Worm (Caenorhabditis elegans) whole organism, mixed stage, embryonic: Measurements from ENCODE around the gene F21C10.6.

ENCODE experiments used
- M03D4.4 ChIP-seq: sonication (generic microtip); optimal IDR thresholded peaks from 2 replicates; lab custom pipeline; 2017; ENCODE audit warnings: mild to moderate bottlenecking, missing genetic modification characterization, missing compliant biosample characterization
- bed-3 ChIP-seq: fragments of 200-800 bp; sonication (Bioruptor generic); optimal IDR thresholded peaks from 3 replicates; lab custom pipeline; 2018; ENCODE audit warnings: mild to moderate bottlenecking, missing genetic modification characterization, moderate library complexity, missing compliant biosample characterization
- blmp-1 ChIP-seq: fragments of 150-350 bp; optimal IDR thresholded peaks from 2 replicates; lab custom pipeline; 2014; ENCODE audit warnings: missing biosample characterization, missing genetic modification characterization
- ceh-39 ChIP-seq: fragments of 150-350 bp; optimal IDR thresholded peaks from 2 replicates; lab custom pipeline; 2014; ENCODE audit warnings: missing biosample characterization, missing genetic modification characterization
- ceh-43 ChIP-seq: fragments of 200-800 bp; sonication (Bioruptor generic); optimal IDR thresholded peaks from 2 replicates; lab custom pipeline; 2018; ENCODE audit warnings: mild to moderate bottlenecking, missing genetic modification characterization, moderate library complexity, missing compliant biosample characterization
- ceh-83 ChIP-seq: fragments of 200-800 bp; sonication (Bioruptor generic); optimal IDR thresholded peaks from 2 replicates; lab custom pipeline; 2018; ENCODE audit warnings: mild to moderate bottlenecking, missing genetic modification characterization, missing compliant biosample characterization
- ces-1 ChIP-seq: fragments of 150-350 bp; optimal IDR thresholded peaks from 2 replicates; lab custom pipeline; 2014; ENCODE audit warnings: missing biosample characterization, missing genetic modification reagents, missing genetic modification characterization
- cnd-1 ChIP-seq: fragments of 200-800 bp; sonication (Bioruptor generic); optimal IDR thresholded peaks from 2 replicates; lab custom pipeline; 2018; ENCODE audit warnings: mild to moderate bottlenecking, missing genetic modification characterization, missing compliant biosample characterization
- drap-1 ChIP-seq: fragments of 200-800 bp; sonication (Bioruptor generic); optimal IDR thresholded peaks from 3 replicates; lab custom pipeline; 2018; ENCODE audit warnings: mild to moderate bottlenecking, missing genetic modification characterization, missing compliant biosample characterization
- elt-1 ChIP-seq: sonication (generic microtip); optimal IDR thresholded peaks from 2 replicates; lab custom pipeline; 2017; ENCODE audit warnings: missing genetic modification characterization, mild to moderate bottlenecking, missing compliant biosample characterization, antibody characterized with exemption, moderate library complexity, borderline replicate concordance; ENCODE audit not compliant: insufficient read depth
- elt-3 ChIP-seq: fragments of 150-350 bp; optimal IDR thresholded peaks from 2 replicates; lab custom pipeline; 2014; ENCODE audit warnings: missing biosample characterization, missing genetic modification characterization
- flh-1 ChIP-seq: fragments of 200-800 bp; sonication (Bioruptor generic); optimal IDR thresholded peaks from 2 replicates; lab custom pipeline; 2018; ENCODE audit warnings: mild to moderate bottlenecking, missing genetic modification characterization, moderate library complexity, missing compliant biosample characterization
- ham-2 ChIP-seq: fragments of 200-800 bp; sonication (Bioruptor generic); optimal IDR thresholded peaks from 2 replicates; lab custom pipeline; 2018; ENCODE audit warnings: mild to moderate bottlenecking, missing genetic modification characterization, missing compliant biosample characterization
- hlh-1 ChIP-seq: fragments of 150-350 bp; optimal IDR thresholded peaks from 2 replicates; lab custom pipeline; 2014; ENCODE audit warnings: missing biosample characterization, missing genetic modification reagents, missing genetic modification characterization
- lin-13 ChIP-seq: fragments of 150-350 bp; optimal IDR thresholded peaks from 2 replicates; lab custom pipeline; 2014; ENCODE audit warnings: missing biosample characterization, missing genetic modification characterization
- lin-32 ChIP-seq: fragments of 200-800 bp; sonication (Bioruptor generic); optimal IDR thresholded peaks from 2 replicates; lab custom pipeline; 2018; ENCODE audit warnings: mild to moderate bottlenecking, missing genetic modification characterization, missing compliant biosample characterization
- lsy-2 ChIP-seq: fragments of 150-350 bp; optimal IDR thresholded peaks from 2 replicates; lab custom pipeline; 2014; ENCODE audit warnings: missing biosample characterization, missing genetic modification characterization
- mep-1 ChIP-seq: fragments of 150-350 bp; optimal IDR thresholded peaks from 2 replicates; lab custom pipeline; 2017; ENCODE audit warnings: missing biosample characterization, missing genetic modification reagents, missing genetic modification characterization, inconsistent platforms
- mls-2 ChIP-seq: sonication (generic microtip); optimal IDR thresholded peaks from 2 replicates; lab custom pipeline; 2016; ENCODE audit warnings: mild to moderate bottlenecking, missing genetic modification characterization, moderate library complexity, missing compliant biosample characterization
- nhr-12 ChIP-seq: fragments of 150-350 bp; optimal IDR thresholded peaks from 2 replicates; lab custom pipeline; 2014; ENCODE audit warnings: missing biosample characterization, missing genetic modification characterization
- nhr-2 ChIP-seq: fragments of 150-350 bp; optimal IDR thresholded peaks from 2 replicates; lab custom pipeline; 2014; ENCODE audit warnings: missing biosample characterization, missing genetic modification characterization
- nhr-237 ChIP-seq: fragments of 150-350 bp; optimal IDR thresholded peaks from 2 replicates; lab custom pipeline; 2014; ENCODE audit warnings: missing biosample characterization, missing genetic modification characterization
- nhr-28 ChIP-seq: fragments of 150-350 bp; optimal IDR thresholded peaks from 2 replicates; lab custom pipeline; 2014; ENCODE audit warnings: missing biosample characterization, missing genetic modification characterization
- nhr-76 ChIP-seq: sonication (generic microtip); optimal IDR thresholded peaks from 2 replicates; lab custom pipeline; 2017; ENCODE audit warnings: missing biosample characterization, missing genetic modification characterization
- pha-4 ChIP-seq: fragments of 150-350 bp; optimal IDR thresholded peaks from 2 replicates; lab custom pipeline; 2018; ENCODE audit warnings: missing biosample characterization, missing genetic modification reagents, missing genetic modification characterization
- sem-2 ChIP-seq: fragments of 200-800 bp; sonication (Bioruptor generic); optimal IDR thresholded peaks from 2 replicates; lab custom pipeline; 2018; ENCODE audit warnings: mild to moderate bottlenecking, missing genetic modification characterization, missing compliant biosample characterization
- snpc-4 ChIP-seq: fragments of 150-350 bp; optimal IDR thresholded peaks from 2 replicates; lab custom pipeline; 2014; ENCODE audit warnings: missing biosample characterization, missing genetic modification characterization
- sptf-1 ChIP-seq: sonication (generic microtip); optimal IDR thresholded peaks from 2 replicates; lab custom pipeline; 2017; ENCODE audit warnings: mild to moderate bottlenecking, missing genetic modification characterization, moderate library complexity, missing compliant biosample characterization
- tbx-8 ChIP-seq: fragments of 200-800 bp; sonication (Bioruptor generic); optimal IDR thresholded peaks from 2 replicates; lab custom pipeline; 2018; ENCODE audit warnings: mild to moderate bottlenecking, missing genetic modification characterization, moderate library complexity, missing compliant biosample characterization
- unc-120 ChIP-seq: sonication (generic microtip); optimal IDR thresholded peaks from 2 replicates; lab custom pipeline; 2017; ENCODE audit warnings: missing genetic modification characterization, missing compliant biosample characterization; ENCODE audit not compliant: poor library complexity, severe bottlenecking
- unc-39 ChIP-seq: fragments of 150-350 bp; optimal IDR thresholded peaks from 2 replicates; lab custom pipeline; 2014; ENCODE audit warnings: missing biosample characterization, missing genetic modification characterization
- zip-8 ChIP-seq: fragments of 150-350 bp; optimal IDR thresholded peaks from 2 replicates; lab custom pipeline; 2014; ENCODE audit warnings: missing biosample characterization, missing genetic modification characterization
- ztf-11 ChIP-seq: fragments of 150-350 bp; optimal IDR thresholded peaks from 2 replicates; lab custom pipeline; 2014; ENCODE audit warnings: missing biosample characterization, missing genetic modification characterization

Gene F21C10.6

ce11 chrV:9078815-9079525 is 45.3 kb upstream of the F21C10.6 start:
- no peak for TF ChIP-seq mls-2 (tag; lab: Kevin White, UChicago)
- no peak for TF ChIP-seq nhr-28 (tag; lab: Kevin White, UChicago)
- TF ChIP-seq nhr-76 (tag; lab: Kevin White, UChicago), result no peak
- TF ChIP-seq drap-1 (GFP tag; lab: Kevin White, UChicago), result no peak
- no peak for TF ChIP-seq tbx-8
- TF ChIP-seq flh-1, result no peak
- no peak for TF ChIP-seq M03D4.4
- no peak for TF ChIP-seq blmp-1 (tag; lab: Kevin White, UChicago)
- no peak for TF ChIP-seq hlh-1 (tag; lab: Kevin White, UChicago)
- no peak for TF ChIP-seq ceh-43 (GFP tag; lab: Kevin White, UChicago)
- no peak for TF ChIP-seq ces-1
- no peak for TF ChIP-seq ham-2 (GFP tag; lab: Kevin White, UChicago)
- TF ChIP-seq elt-3 (tag; lab: Kevin White, UChicago), result no peak
- TF ChIP-seq lin-13 (tag; lab: Kevin White, UChicago), result no peak
- no peak for TF ChIP-seq nhr-12 (tag; lab: Kevin White, UChicago)
- no peak for TF ChIP-seq ceh-83 (GFP tag; lab: Kevin White, UChicago)
- no peak for TF ChIP-seq cnd-1 (tag; lab: Kevin White, UChicago)

- no peak for TF ChIP-seq tbx-8
- no peak for TF ChIP-seq drap-1 (GFP tag; lab: Kevin White, UChicago)
- no peak for TF ChIP-seq blmp-1 (tag; lab: Kevin White, UChicago)
- TF ChIP-seq ceh-83 (GFP tag; lab: Kevin White, UChicago), result no peak
- no peak for TF ChIP-seq nhr-2 (tag; lab: Kevin White, UChicago)
- no peak for TF ChIP-seq unc-39
- TF ChIP-seq zip-8 (tag; lab: Kevin White, UChicago), result no peak
- no peak for TF ChIP-seq ces-1
- no peak for TF ChIP-seq flh-1
- no peak for TF ChIP-seq sptf-1 (tag; lab: Kevin White, UChicago)
- TF ChIP-seq lin-32 (GFP tag; lab: Kevin White, UChicago), result no peak
- no peak for TF ChIP-seq lin-13 (tag; lab: Kevin White, UChicago)
- no peak for TF ChIP-seq snpc-4 (tag; lab: Kevin White, UChicago)
- TF ChIP-seq cnd-1 (tag; lab: Kevin White, UChicago), result no peak
- TF ChIP-seq bed-3 (GFP tag; lab: Kevin White, UChicago), result no peak
Measured at ce11 chrV:9079965-9080432, 44.3 kb upstream of the F21C10.6 start.

- no peak for TF ChIP-seq snpc-4 (tag; lab: Kevin White, UChicago)
- no peak for TF ChIP-seq ceh-39 (tag; lab: Kevin White, UChicago)
- TF ChIP-seq unc-39, result no peak
- TF ChIP-seq nhr-12 (tag; lab: Kevin White, UChicago), result no peak
- TF ChIP-seq ceh-43 (GFP tag; lab: Kevin White, UChicago), result no peak
- TF ChIP-seq lin-32 (GFP tag; lab: Kevin White, UChicago), result no peak
- TF ChIP-seq nhr-237 (tag; lab: Kevin White, UChicago), result no peak
- TF ChIP-seq nhr-2 (tag; lab: Kevin White, UChicago), result no peak
- no peak for TF ChIP-seq nhr-28 (tag; lab: Kevin White, UChicago)
- TF ChIP-seq unc-120 (tag; lab: Kevin White, UChicago), result no peak
- TF ChIP-seq lsy-2 (tag; lab: Kevin White, UChicago), result no peak
- TF ChIP-seq mls-2 (tag; lab: Kevin White, UChicago), result no peak
Measured at ce11 chrV:9081410-9081809, 42.9 kb upstream of the F21C10.6 start.

- TF ChIP-seq drap-1 (GFP tag; lab: Kevin White, UChicago) (no peak), nhr-76 (tag; lab: Kevin White, UChicago) (no peak), ztf-11 (tag; lab: Kevin White, UChicago) (no peak), lsy-2 (tag; lab: Kevin White, UChicago) (no peak), elt-1 (tag; lab: Kevin White, UChicago) (no peak), blmp-1 (tag; lab: Kevin White, UChicago) (no peak), hlh-1 (tag; lab: Kevin White, UChicago) (no peak), nhr-28 (tag; lab: Kevin White, UChicago) (no peak), sem-2 (no peak), unc-39 (no peak), elt-3 (tag; lab: Kevin White, UChicago) (no peak), pha-4 (tag; lab: Kevin White, UChicago) (no peak), nhr-237 (tag; lab: Kevin White, UChicago) (no peak), cnd-1 (tag; lab: Kevin White, UChicago) (no peak), ceh-39 (tag; lab: Kevin White, UChicago) (no peak), lin-32 (GFP tag; lab: Kevin White, UChicago) (no peak), mep-1 (no peak), nhr-2 (tag; lab: Kevin White, UChicago) (no peak), sptf-1 (tag; lab: Kevin White, UChicago) (no peak)
- TF ChIP-seq, all 35 proteins: peak for 0
Measured at ce11 chrV:9082350-9082749, 41.9 kb upstream of the F21C10.6 start.
